Worm (Caenorhabditis elegans): ENCODE measurements around the gene ndua-8.

Gene ndua-8

ce11 chrIII:2506463-2506862, 22.4 kb upstream of the ndua-8 start:
- no peak for TF ChIP-seq nhr-12 (tag; optimal IDR thresholded peaks at IDR 0.05)
- no peak for TF ChIP-seq snpc-4 (tag; optimal IDR thresholded peaks at IDR 0.05)

- TF ChIP-seq mep-1 (tag; optimal IDR thresholded peaks at IDR 0.05) (no peak), nhr-12 (tag; optimal IDR thresholded peaks at IDR 0.05) (no peak), nhr-2 (tag; optimal IDR thresholded peaks at IDR 0.05) (no peak), snpc-4 (tag; optimal IDR thresholded peaks at IDR 0.05) (no peak), sptf-1 (tag; optimal IDR thresholded peaks at IDR 0.05) (no peak), ceh-43 (GFP tag; optimal IDR thresholded peaks at IDR 0.05) (no peak), nhr-76 (tag; optimal IDR thresholded peaks at IDR 0.05) (no peak), mab-5 (tag; optimal IDR thresholded peaks at IDR 0.05) (no peak), flh-1 (GFP tag; optimal IDR thresholded peaks at IDR 0.05) (no peak)
Measured at ce11 chrIII:2507938-2508337, 20.9 kb upstream of the ndua-8 start, which contains the start of gene Y54F10AM.8. TSS of gene Y54F10AM.8 (minus strand) at chrIII:2507972.

ce11 chrIII:2508518-2508917, 20.3 kb upstream of the ndua-8 start, which contains the start of gene Y54F10AM.6:
TSS of gene Y54F10AM.6 (plus strand) at chrIII:2508818.
- TF ChIP-seq sptf-1 (tag; optimal IDR thresholded peaks at IDR 0.05) (no peak), drap-1 (GFP tag; optimal IDR thresholded peaks at IDR 0.05) (no peak), M03D4.4 (tag; optimal IDR thresholded peaks at IDR 0.05) (no peak), ceh-39 (tag; optimal IDR thresholded peaks at IDR 0.05) (no peak), ztf-11 (tag; optimal IDR thresholded peaks at IDR 0.05) (no peak), hlh-1 (tag; optimal IDR thresholded peaks at IDR 0.05) (no peak), cnd-1 (tag; optimal IDR thresholded peaks at IDR 0.05) (no peak), blmp-1 (tag; optimal IDR thresholded peaks at IDR 0.05) (no peak), ceh-43 (GFP tag; optimal IDR thresholded peaks at IDR 0.05) (no peak), lin-32 (GFP tag; optimal IDR thresholded peaks at IDR 0.05) (no peak), mls-2 (tag; optimal IDR thresholded peaks at IDR 0.05) (no peak), lin-13 (tag; optimal IDR thresholded peaks at IDR 0.05) (no peak), ceh-83 (GFP tag; optimal IDR thresholded peaks at IDR 0.05) (no peak), lsy-2 (tag; optimal IDR thresholded peaks at IDR 0.05) (no peak)

ce11 chrIII:2515461-2515860, 13.4 kb upstream of the ndua-8 start:
- TF ChIP-seq cnd-1 (tag; optimal IDR thresholded peaks at IDR 0.05) (no peak), nhr-76 (tag; optimal IDR thresholded peaks at IDR 0.05) (no peak), drap-1 (GFP tag; optimal IDR thresholded peaks at IDR 0.05) (no peak), lsy-2 (tag; optimal IDR thresholded peaks at IDR 0.05) (no peak), bed-3 (GFP tag; optimal IDR thresholded peaks at IDR 0.05) (no peak), M03D4.4 (tag; optimal IDR thresholded peaks at IDR 0.05) (no peak), nhr-12 (tag; optimal IDR thresholded peaks at IDR 0.05) (no peak), mep-1 (tag; optimal IDR thresholded peaks at IDR 0.05) (no peak), elt-3 (tag; optimal IDR thresholded peaks at IDR 0.05) (no peak), zip-8 (tag; optimal IDR thresholded peaks at IDR 0.05) (no peak), nhr-28 (tag; optimal IDR thresholded peaks at IDR 0.05) (no peak), mab-5 (tag; optimal IDR thresholded peaks at IDR 0.05) (no peak)

ce11 chrIII:2530313-2530712, 1.4 kb downstream of the ndua-8 start, which contains the start of gene cone-1:
TSS of gene cone-1 (plus strand) at chrIII:2530613.
- TF ChIP-seq nhr-28 (tag; optimal IDR thresholded peaks at IDR 0.05) (no peak), nhr-76 (tag; optimal IDR thresholded peaks at IDR 0.05) (no peak), pha-4 (tag; optimal IDR thresholded peaks at IDR 0.05) (no peak), mab-5 (tag; optimal IDR thresholded peaks at IDR 0.05) (no peak), ztf-11 (tag; optimal IDR thresholded peaks at IDR 0.05) (no peak), bed-3 (GFP tag; optimal IDR thresholded peaks at IDR 0.05) (no peak)

- TF ChIP-seq snpc-4 (tag; optimal IDR thresholded peaks at IDR 0.05) = no peak
- TF ChIP-seq M03D4.4 (tag; optimal IDR thresholded peaks at IDR 0.05) = no peak
- peak; percentile 66 for TF ChIP-seq unc-62 (GFP tag; optimal IDR thresholded peaks at IDR 0.05)
- TF ChIP-seq flh-1 (GFP tag; optimal IDR thresholded peaks at IDR 0.05) = no peak
- TF ChIP-seq ceh-83 (GFP tag; optimal IDR thresholded peaks at IDR 0.05) = no peak
- TF ChIP-seq ces-1 (GFP tag; optimal IDR thresholded peaks at IDR 0.05) = peak; percentile 77
- TF ChIP-seq mls-2 (tag; optimal IDR thresholded peaks at IDR 0.05) = peak; percentile 55
- TF ChIP-seq nhr-2 (tag; optimal IDR thresholded peaks at IDR 0.05) = no peak
- TF ChIP-seq ztf-11 (tag; optimal IDR thresholded peaks at IDR 0.05) = peak; percentile 68
- TF ChIP-seq cnd-1 (tag; optimal IDR thresholded peaks at IDR 0.05) = peak; percentile 35
- TF ChIP-seq sptf-1 (tag; optimal IDR thresholded peaks at IDR 0.05) = no peak
- no peak for TF ChIP-seq tbx-8 (GFP tag; optimal IDR thresholded peaks at IDR 0.05)
- TF ChIP-seq lsy-2 (tag; optimal IDR thresholded peaks at IDR 0.05) = no peak
- peak; percentile 34 for TF ChIP-seq ceh-39 (tag; optimal IDR thresholded peaks at IDR 0.05)
- no peak for TF ChIP-seq sem-2 (GFP tag; optimal IDR thresholded peaks at IDR 0.05)
- no peak for TF ChIP-seq ceh-43 (GFP tag; optimal IDR thresholded peaks at IDR 0.05)
- no peak for TF ChIP-seq nhr-12 (tag; optimal IDR thresholded peaks at IDR 0.05)
- no peak for TF ChIP-seq nhr-28 (tag; optimal IDR thresholded peaks at IDR 0.05)
- TF ChIP-seq pha-4 (tag; optimal IDR thresholded peaks at IDR 0.05) = no peak
- TF ChIP-seq nhr-76 (tag; optimal IDR thresholded peaks at IDR 0.05) = no peak
- no peak for TF ChIP-seq drap-1 (GFP tag; optimal IDR thresholded peaks at IDR 0.05)
- TF ChIP-seq mab-5 (tag; optimal IDR thresholded peaks at IDR 0.05) = no peak
- no peak for TF ChIP-seq hlh-1 (tag; optimal IDR thresholded peaks at IDR 0.05)
- TF ChIP-seq mep-1 (tag; optimal IDR thresholded peaks at IDR 0.05) = peak; percentile 31
- no peak for TF ChIP-seq blmp-1 (tag; optimal IDR thresholded peaks at IDR 0.05)
- TF ChIP-seq elt-1 (tag; optimal IDR thresholded peaks at IDR 0.05; ENCODE audit: borderline replicate concordance, insufficient read depth) = no peak
- TF ChIP-seq bed-3 (GFP tag; optimal IDR thresholded peaks at IDR 0.05) = no peak
- no peak for TF ChIP-seq unc-120 (tag; optimal IDR thresholded peaks at IDR 0.05; ENCODE audit: poor library complexity, severe bottlenecking)
- no peak for TF ChIP-seq ham-2 (GFP tag; optimal IDR thresholded peaks at IDR 0.05)
- TF ChIP-seq unc-39 (tag; optimal IDR thresholded peaks at IDR 0.05) = no peak
- TF ChIP-seq zip-8 (tag; optimal IDR thresholded peaks at IDR 0.05) = no peak
- TF ChIP-seq elt-3 (tag; optimal IDR thresholded peaks at IDR 0.05) = no peak
- peak; percentile 41 for TF ChIP-seq lin-13 (tag; optimal IDR thresholded peaks at IDR 0.05)
- TF ChIP-seq lin-32 (GFP tag; optimal IDR thresholded peaks at IDR 0.05) = no peak
Measured at ce11 chrIII:2532716-2533115, 3.9 kb downstream of the ndua-8 start.

Measured in whole organism, mixed stage, embryonic.